Fruit fly (Drosophila melanogaster) whole organism, embryonic: ENCODE measurements around the gene CG3625.

Source experiments
- Abd-B ChIP-seq: fragments of 200-800 bp; sonication (Bioruptor generic); optimal IDR thresholded peaks from 2 replicates; lab custom pipeline; 2018; ENCODE audit warnings: missing biosample characterization, mild to moderate bottlenecking, missing genetic modification characterization, moderate library complexity
- B-H2 ChIP-seq: fragments of 200-800 bp; sonication (Bioruptor generic); optimal IDR thresholded peaks from 2 replicates; lab custom pipeline; 2018; ENCODE audit warnings: missing biosample characterization, mild to moderate bottlenecking, missing genetic modification characterization
- Bdp1 ChIP-seq: fragments of 200-800 bp; sonication (Bioruptor generic); optimal IDR thresholded peaks from 3 replicates; lab custom pipeline; 2016; ENCODE audit warnings: missing biosample characterization, missing genetic modification characterization
- CG10147 ChIP-seq: fragments of 200-800 bp; sonication (Bioruptor generic); optimal IDR thresholded peaks from 2 replicates; lab custom pipeline; 2019; ENCODE audit warnings: missing biosample characterization, mild to moderate bottlenecking, missing genetic modification characterization, moderate library complexity
- CG10979 ChIP-seq: fragments of 200-800 bp; sonication (Bioruptor generic); optimal IDR thresholded peaks from 2 replicates; lab custom pipeline; 2018; ENCODE audit warnings: missing biosample characterization, mild to moderate bottlenecking, missing genetic modification characterization, moderate library complexity
- CG11723 ChIP-seq: fragments of 200-800 bp; sonication (Bioruptor generic); optimal IDR thresholded peaks from 2 replicates; lab custom pipeline; 2017; ENCODE audit warnings: missing biosample characterization, mild to moderate bottlenecking, missing genetic modification characterization
- CG14014 ChIP-seq: fragments of 200-800 bp; sonication (Bioruptor generic); IDR thresholded peaks from 2 replicates; pipeline ENCODE4 v1.3.6; 2022; ENCODE audit warnings: missing biosample characterization, missing genetic modification characterization
- CG2202 ChIP-seq: fragments of 200-800 bp; sonication (Bioruptor generic); optimal IDR thresholded peaks from 2 replicates; lab custom pipeline; 2018; ENCODE audit warnings: missing biosample characterization, mild to moderate bottlenecking, missing genetic modification characterization
- CG2889 ChIP-seq: fragments of 200-800 bp; sonication (Bioruptor generic); IDR thresholded peaks from 3 replicates; pipeline ENCODE4 v1.3.6; 2022; ENCODE audit warnings: missing biosample characterization, missing genetic modification characterization
- CG32767 ChIP-seq: fragments of 200-800 bp; sonication (Bioruptor generic); IDR thresholded peaks from 2 replicates; pipeline ENCODE4 v1.3.6; 2022; ENCODE audit warnings: missing biosample characterization, missing genetic modification characterization
- CG3838 ChIP-seq: fragments of 200-800 bp; sonication (Bioruptor generic); optimal IDR thresholded peaks from 3 replicates; lab custom pipeline; 2016; ENCODE audit warnings: missing biosample characterization, missing genetic modification characterization
- CG43689 ChIP-seq: fragments of 200-800 bp; sonication (Bioruptor generic); IDR thresholded peaks from 2 replicates; pipeline ENCODE4 v1.3.6; 2022; ENCODE audit warnings: missing biosample characterization, missing genetic modification characterization
- CG6854 ChIP-seq: fragments of 200-800 bp; sonication (Bioruptor generic); optimal IDR thresholded peaks from 3 replicates; lab custom pipeline; 2017; ENCODE audit warnings: missing biosample characterization, mild to moderate bottlenecking, missing genetic modification characterization
- CG7556 ChIP-seq: fragments of 200-800 bp; sonication (Bioruptor generic); optimal IDR thresholded peaks from 2 replicates; lab custom pipeline; 2017; ENCODE audit warnings: missing biosample characterization, mild to moderate bottlenecking, missing genetic modification characterization
- CG7963 ChIP-seq: fragments of 200-800 bp; sonication (Bioruptor generic); IDR thresholded peaks from 3 replicates; pipeline ENCODE4 v1.3.6; 2022; ENCODE audit warnings: missing biosample characterization, missing genetic modification characterization; ENCODE audit not compliant: partially characterized antibody
- CG7987 ChIP-seq: fragments of 200-800 bp; sonication (Bioruptor generic); optimal IDR thresholded peaks from 2 replicates; lab custom pipeline; 2018; ENCODE audit warnings: missing biosample characterization, mild to moderate bottlenecking, missing genetic modification characterization, moderate library complexity
- CG8281 ChIP-seq: fragments of 200-800 bp; sonication (Bioruptor generic); optimal IDR thresholded peaks from 2 replicates; lab custom pipeline; 2018; ENCODE audit warnings: missing biosample characterization, mild to moderate bottlenecking, missing genetic modification characterization, moderate library complexity
- CG8765 ChIP-seq: fragments of 200-800 bp; sonication (Bioruptor generic); IDR thresholded peaks from 2 replicates; pipeline ENCODE4 v1.3.6; 2022; ENCODE audit warnings: missing biosample characterization, missing genetic modification characterization
- CG9797 ChIP-seq: fragments of 200-800 bp; sonication (Bioruptor generic); optimal IDR thresholded peaks from 3 replicates; lab custom pipeline; 2018; ENCODE audit warnings: missing biosample characterization, mild to moderate bottlenecking, missing genetic modification characterization
- CG9932 ChIP-seq: fragments of 200-800 bp; sonication (Bioruptor generic); IDR thresholded peaks from 2 replicates; pipeline ENCODE4 v1.3.6; 2022; ENCODE audit warnings: missing biosample characterization, missing genetic modification characterization
- CHES-1-like ChIP-seq: fragments of 200-800 bp; sonication (Bioruptor generic); optimal IDR thresholded peaks from 2 replicates; lab custom pipeline; 2016; ENCODE audit warnings: missing biosample characterization, missing genetic modification characterization
- Elba2 ChIP-seq: fragments of 200-800 bp; sonication (Bioruptor generic); optimal IDR thresholded peaks from 3 replicates; lab custom pipeline; 2016; ENCODE audit warnings: missing biosample characterization, missing genetic modification characterization
- Hsf ChIP-seq: fragments of 200-800 bp; sonication (Bioruptor generic); optimal IDR thresholded peaks from 3 replicates; lab custom pipeline; 2016; ENCODE audit warnings: missing biosample characterization, missing genetic modification characterization
- Max ChIP-seq: fragments of 200-800 bp; sonication (Bioruptor generic); optimal IDR thresholded peaks from 2 replicates; lab custom pipeline; 2016; ENCODE audit warnings: missing biosample characterization, mild to moderate bottlenecking, missing genetic modification characterization
- Mrtf ChIP-seq: fragments of 200-800 bp; sonication (Bioruptor generic); IDR thresholded peaks from 3 replicates; pipeline ENCODE4 v1.3.6; 2022; ENCODE audit warnings: missing biosample characterization, missing genetic modification characterization
- PHDP ChIP-seq: fragments of 200-800 bp; sonication (Bioruptor generic); optimal IDR thresholded peaks from 3 replicates; lab custom pipeline; 2018; ENCODE audit warnings: missing biosample characterization, mild to moderate bottlenecking, missing genetic modification characterization, moderate library complexity
- Poxn ChIP-seq: fragments of 200-800 bp; sonication (Bioruptor generic); IDR thresholded peaks from 2 replicates; pipeline ENCODE4 v1.3.6; 2022; ENCODE audit warnings: missing biosample characterization, missing genetic modification characterization
- Six4 ChIP-seq: fragments of 200-800 bp; sonication (Bioruptor generic); optimal IDR thresholded peaks from 2 replicates; lab custom pipeline; 2016; ENCODE audit warnings: missing biosample characterization, missing genetic modification characterization
- Spps ChIP-seq: fragments of 200-800 bp; sonication (Bioruptor generic); optimal IDR thresholded peaks from 2 replicates; lab custom pipeline; 2018; ENCODE audit warnings: missing biosample characterization, mild to moderate bottlenecking, missing genetic modification characterization
- abd-A ChIP-seq: fragments of 200-800 bp; sonication (Bioruptor generic); optimal IDR thresholded peaks from 3 replicates; lab custom pipeline; 2019; ENCODE audit warnings: missing biosample characterization, mild to moderate bottlenecking, missing genetic modification characterization, moderate library complexity
- bbx ChIP-seq: fragments of 200-800 bp; sonication (Bioruptor generic); IDR thresholded peaks from 2 replicates; pipeline ENCODE4 v1.3.6; 2022; ENCODE audit warnings: missing biosample characterization, missing genetic modification characterization; ENCODE audit not compliant: partially characterized antibody
- chinmo ChIP-seq: fragments of 200-800 bp; sonication (Bioruptor generic); IDR thresholded peaks from 4 replicates; pipeline ENCODE4 v1.3.6; 2022; ENCODE audit warnings: missing biosample characterization, missing genetic modification characterization; ENCODE audit not compliant: partially characterized antibody
- crc ChIP-seq: fragments of 200-800 bp; sonication (Bioruptor generic); optimal IDR thresholded peaks from 2 replicates; lab custom pipeline; 2016; ENCODE audit warnings: missing biosample characterization, missing genetic modification characterization
- croc ChIP-seq: fragments of 200-800 bp; sonication (Bioruptor generic); conservative IDR thresholded peaks from 3 replicates; pipeline ENCODE4 v1.3.6; 2022; ENCODE audit warnings: missing biosample characterization, missing genetic modification characterization
- cwo ChIP-seq: fragments of 200-800 bp; sonication (Bioruptor generic); optimal IDR thresholded peaks from 3 replicates; lab custom pipeline; 2017; ENCODE audit warnings: missing biosample characterization, missing genetic modification characterization, mild to moderate bottlenecking, moderate library complexity, missing genetic modification reagents
- danr ChIP-seq: fragments of 200-800 bp; sonication (Bioruptor generic); IDR thresholded peaks from 2 replicates; pipeline ENCODE4 v1.3.6; 2022; ENCODE audit warnings: missing biosample characterization, missing genetic modification characterization
- dpn ChIP-seq, 2 experiments: fragments of 200-800 bp; sonication (Bioruptor generic); optimal IDR thresholded peaks; 3 replicates each; lab custom pipeline; 2016; ENCODE audit warnings: missing biosample characterization in 2 of 2, missing genetic modification characterization in 2 of 2
- fu2 ChIP-seq: fragments of 200-800 bp; sonication (Bioruptor generic); optimal IDR thresholded peaks from 2 replicates; lab custom pipeline; 2016; ENCODE audit warnings: missing biosample characterization, missing genetic modification characterization
- gro ChIP-seq: fragments of 200-800 bp; sonication (Bioruptor generic); optimal IDR thresholded peaks from 2 replicates; lab custom pipeline; 2016; ENCODE audit warnings: missing biosample characterization, missing genetic modification characterization
- gt ChIP-seq: fragments of 200-800 bp; sonication (Bioruptor generic); IDR thresholded peaks from 2 replicates; pipeline ENCODE4 v1.3.6; 2022; ENCODE audit warnings: missing biosample characterization, missing genetic modification characterization
- lab ChIP-seq: fragments of 200-800 bp; sonication (Bioruptor generic); optimal IDR thresholded peaks from 3 replicates; lab custom pipeline; 2017; ENCODE audit warnings: missing biosample characterization, missing genetic modification characterization, mild to moderate bottlenecking, moderate library complexity, missing genetic modification reagents
- lov ChIP-seq, 2 experiments: fragments of 200-800 bp in 1 of 2; fragments of >200 bp in 1 of 2; sonication (Bioruptor generic) in 1 of 2; IDR thresholded peaks in 1 of 2; optimal IDR thresholded peaks in 1 of 2; 2 replicates in 1 of 2; 3 replicates in 1 of 2; pipeline versions ENCODE4 v1.3.6 to Lab custom; 2017 to 2022; ENCODE audit warnings: missing biosample characterization in 1 of 2, missing genetic modification characterization in 1 of 2
- pho ChIP-seq: fragments of 200-800 bp; sonication (Bioruptor generic); optimal IDR thresholded peaks from 2 replicates; lab custom pipeline; 2016; ENCODE audit warnings: missing biosample characterization, missing genetic modification characterization
- phol ChIP-seq: fragments of 200-800 bp; sonication (Bioruptor generic); optimal IDR thresholded peaks from 3 replicates; lab custom pipeline; 2018; ENCODE audit warnings: missing biosample characterization, mild to moderate bottlenecking, missing genetic modification characterization, moderate library complexity
- pros ChIP-seq: fragments of 200-800 bp; sonication (Bioruptor generic); optimal IDR thresholded peaks from 3 replicates; lab custom pipeline; 2019; ENCODE audit warnings: missing biosample characterization, mild to moderate bottlenecking, missing genetic modification characterization, moderate library complexity
- sob ChIP-seq: fragments of 200-800 bp; sonication (Bioruptor generic); IDR thresholded peaks from 2 replicates; pipeline ENCODE4 v1.3.6; 2022; ENCODE audit warnings: missing biosample characterization, missing genetic modification characterization
- ssp ChIP-seq: fragments of 200-800 bp; sonication (Bioruptor generic); IDR thresholded peaks from 2 replicates; pipeline ENCODE4 v1.3.6; 2022; ENCODE audit warnings: missing biosample characterization, missing genetic modification characterization
- ttk ChIP-seq: fragments of 200-800 bp; sonication (Bioruptor generic); IDR thresholded peaks from 2 replicates; pipeline ENCODE4 v2.1.2; 2022; ENCODE audit warnings: missing biosample characterization, missing genetic modification characterization
- vnd ChIP-seq: fragments of 200-800 bp; sonication (Bioruptor generic); IDR thresholded peaks from 3 replicates; pipeline ENCODE4 v1.3.6; 2022; ENCODE audit warnings: missing biosample characterization, missing genetic modification characterization; ENCODE audit not compliant: partially characterized antibody
- z ChIP-seq: fragments of 200-800 bp; sonication (Bioruptor generic); IDR thresholded peaks from 3 replicates; pipeline ENCODE4 v1.3.6; 2022; ENCODE audit warnings: missing biosample characterization, missing genetic modification characterization

The CG3625 gene

dm6 chr2L:286421-286820 lies 5.2 kb downstream of the CG3625 start (continued):
- no peak for TF ChIP-seq Spps (tag; lab: Kevin White, UChicago)
- TF ChIP-seq CG10979 (tag; lab: Kevin White, UChicago), result peak; percentile 7
- TF ChIP-seq croc, result no peak
- peak; percentile 41 for TF ChIP-seq Max (GFP tag; lab: Kevin White, UChicago)
- TF ChIP-seq Six4, result peak; percentile 14
- no peak for TF ChIP-seq CG9797 (GFP tag; lab: Kevin White, UChicago)
- peak; percentile 87 for TF ChIP-seq B-H2 (GFP tag; lab: Kevin White, UChicago)
- TF ChIP-seq abd-A, result no peak
- TF ChIP-seq CG10147 (GFP tag; lab: Kevin White, UChicago), result no peak
- TF ChIP-seq Abd-B (GFP tag; lab: Kevin White, UChicago), result no peak
- no peak for TF ChIP-seq z (GFP tag; lab: Robert Waterston, UW)
- peak; percentile 69 for TF ChIP-seq PHDP (tag; lab: Kevin White, UChicago)
- TF ChIP-seq cwo (GFP tag; lab: Kevin White, UChicago), result peak; percentile 77
- peak; percentile 30 for TF ChIP-seq CG7556 (GFP tag; lab: Kevin White, UChicago)
- TF ChIP-seq CG3838 (GFP tag; lab: Kevin White, UChicago), result no peak
- peak; percentile 4; the same call in 1 of the 2 replicates for TF ChIP-seq Poxn
- peak; percentile 36 for TF ChIP-seq CG11723 (GFP tag; lab: Kevin White, UChicago)
- TF ChIP-seq Mrtf (GFP tag; lab: Robert Waterston, UW), result peak; percentile 71; the same call in 2 of the 3 replicates
- peak; percentile 64 for TF ChIP-seq pho
- TF ChIP-seq CG6854 (GFP tag; lab: Kevin White, UChicago), result peak; percentile 55
- no peak for TF ChIP-seq CG32767
- peak; percentile 78 for TF ChIP-seq gro (GFP tag; lab: Kevin White, UChicago)
- TF ChIP-seq crc, result peak; percentile 46
- TF ChIP-seq CG2202 (tag; lab: Kevin White, UChicago), result no peak
- TF ChIP-seq sob (GFP tag; lab: Robert Waterston, UW), result peak; percentile 83
- TF ChIP-seq ttk (GFP tag; lab: Robert Waterston, UW), result peak; percentile 49; the same call in 1 of the 2 replicates
- TF ChIP-seq CG43689 (GFP tag; lab: Robert Waterston, UW), result no peak
- TF ChIP-seq CHES-1-like (GFP tag; lab: Kevin White, UChicago), result peak; percentile 60
- no peak for TF ChIP-seq vnd (GFP tag; lab: Robert Waterston, UW)
- TF ChIP-seq chinmo (GFP tag; lab: Robert Waterston, UW), result no peak; the same call in 3 of the 4 replicates
- peak; percentile 23; the same call in 1 of the 3 replicates for TF ChIP-seq CG2889 (GFP tag; lab: Robert Waterston, UW)
- TF ChIP-seq CG7987 (GFP tag; lab: Kevin White, UChicago), result peak; percentile 41
- TF ChIP-seq CG8765, result no peak
- peak; percentile 86 for TF ChIP-seq CG9932
- no peak for TF ChIP-seq pros (GFP tag; lab: Kevin White, UChicago)
- no peak; the same call in 1 of the 2 replicates for TF ChIP-seq bbx (GFP tag; lab: Robert Waterston, UW)
- peak; percentile 73 to 83 for TF ChIP-seq dpn (GFP tag; optimal IDR thresholded peaks at IDR 0.05; lab: Kevin White, UChicago)
- TF ChIP-seq Hsf (GFP tag; lab: Kevin White, UChicago), result peak; percentile 66
- TF ChIP-seq Elba2 (GFP tag; lab: Kevin White, UChicago), result no peak
- TF ChIP-seq lab (GFP tag; lab: Kevin White, UChicago), result peak; percentile 92
- no peak for TF ChIP-seq gt (GFP tag; lab: Robert Waterston, UW)
- peak; percentile 57 for TF ChIP-seq fu2 (GFP tag; lab: Kevin White, UChicago)
- peak; percentile 26 for TF ChIP-seq phol
- TF ChIP-seq CG8281 (tag; lab: Kevin White, UChicago), result no peak
- peak; percentile 36; the same call in 1 of the 2 replicates for TF ChIP-seq ssp (GFP tag; lab: Robert Waterston, UW)
- TF ChIP-seq danr (GFP tag; lab: Robert Waterston, UW), result 0 out of 2 replicates have a peak, but pooled peaks have one; percentile 29
- no peak for TF ChIP-seq CG7963
- TF ChIP-seq CG14014 (GFP tag; lab: Robert Waterston, UW), result peak; percentile 80
- no peak for TF ChIP-seq lov (optimal IDR thresholded peaks at IDR 0.05; lab: Kevin White, UChicago)
- no peak for TF ChIP-seq lov (GFP tag; IDR thresholded peaks at IDR 0.05; lab: Robert Waterston, UW)
- no peak for TF ChIP-seq Bdp1 (GFP tag; lab: Kevin White, UChicago)
